Worm (Caenorhabditis elegans) whole organism, L2 larva: ENCODE data around the gene srbc-23.

ENCODE experiments used
- aly-2 ChIP-seq: fragments of 150-350 bp; optimal IDR thresholded peaks from 2 replicates; lab custom pipeline; 2014; ENCODE audit warnings: missing biosample characterization, missing genetic modification characterization
- ama-1 ChIP-seq: fragments of 150-350 bp; optimal IDR thresholded peaks from 2 replicates; lab custom pipeline; 2018; ENCODE audit warnings: inconsistent platforms
- ceh-82 ChIP-seq: fragments of 150-350 bp; optimal IDR thresholded peaks from 2 replicates; lab custom pipeline; 2014; ENCODE audit warnings: missing biosample characterization, missing genetic modification characterization
- crh-2 ChIP-seq: sonication (generic microtip); optimal IDR thresholded peaks from 2 replicates; lab custom pipeline; 2017; ENCODE audit warnings: missing biosample characterization, missing genetic modification characterization
- dmd-4 ChIP-seq: sonication (generic microtip); optimal IDR thresholded peaks from 2 replicates; lab custom pipeline; 2017; ENCODE audit warnings: missing biosample characterization, missing genetic modification characterization
- egl-27 ChIP-seq: sonication (generic microtip); optimal IDR thresholded peaks from 3 replicates; lab custom pipeline; 2017; ENCODE audit warnings: missing biosample characterization, missing genetic modification reagents, missing genetic modification characterization
- lin-11 ChIP-seq: fragments of 150-350 bp; sonication (generic microtip); optimal IDR thresholded peaks from 2 replicates; lab custom pipeline; 2014; ENCODE audit warnings: missing biosample characterization, missing genetic modification characterization, inconsistent platforms, mixed read lengths
- lsy-2 ChIP-seq, 2 experiments: fragments of 150-350 bp in 1 of 2; sonication (generic microtip) in 1 of 2; optimal IDR thresholded peaks; 2 replicates each; lab custom pipeline; 2014 to 2017; ENCODE audit warnings: missing biosample characterization in 2 of 2, missing genetic modification characterization in 2 of 2
- mab-5 ChIP-seq: fragments of 150-350 bp; optimal IDR thresholded peaks from 2 replicates; lab custom pipeline; 2014; ENCODE audit warnings: missing biosample characterization, missing genetic modification characterization
- mbf-1 ChIP-seq: sonication (generic microtip); optimal IDR thresholded peaks from 2 replicates; lab custom pipeline; 2017; ENCODE audit warnings: missing biosample characterization, missing genetic modification characterization
- nhr-11 ChIP-seq: fragments of 150-350 bp; optimal IDR thresholded peaks from 2 replicates; lab custom pipeline; 2014; ENCODE audit warnings: missing biosample characterization, missing genetic modification characterization
- peb-1 ChIP-seq: fragments of 150-350 bp; optimal IDR thresholded peaks from 2 replicates; lab custom pipeline; 2014; ENCODE audit warnings: missing biosample characterization, missing genetic modification characterization
- snpc-4 ChIP-seq: fragments of 150-350 bp; optimal IDR thresholded peaks from 2 replicates; lab custom pipeline; 2014; ENCODE audit warnings: missing biosample characterization, missing genetic modification characterization
- zag-1 ChIP-seq: fragments of 150-350 bp; optimal IDR thresholded peaks from 2 replicates; lab custom pipeline; 2014; ENCODE audit warnings: missing biosample characterization, missing genetic modification characterization

DNA sequence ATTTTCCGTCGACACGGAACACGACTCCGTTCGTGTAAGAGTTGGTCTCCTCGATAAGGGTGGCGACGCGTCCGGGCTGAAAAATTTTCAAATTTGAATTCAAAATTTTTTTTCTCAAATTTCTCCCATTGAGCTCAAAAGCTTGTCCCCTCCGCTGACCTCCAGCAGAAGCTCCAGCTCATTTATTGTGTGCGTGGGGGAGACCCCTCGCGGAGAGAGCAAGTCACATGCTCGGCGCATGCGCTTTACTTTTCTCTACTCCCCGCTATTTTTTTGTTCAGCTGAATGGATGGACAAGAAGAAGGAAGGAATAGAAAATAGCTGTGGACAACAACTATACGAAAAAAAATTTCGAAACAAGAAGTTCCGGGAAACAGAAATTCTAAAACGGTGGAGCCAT is 19.9 kb upstream of the srbc-23 start:
- no peak for TF ChIP-seq nhr-11 (tag; lab: Kevin White, UChicago)
- no peak for TF ChIP-seq ama-1 (lab: Kevin White, UChicago)
- no peak for TF ChIP-seq mbf-1
- peak; percentile 64 for TF ChIP-seq lin-11 (tag; lab: Kevin White, UChicago)
- TF ChIP-seq zag-1: peak; percentile 83
- TF ChIP-seq mab-5: no peak
- no peak for TF ChIP-seq aly-2 (tag; lab: Kevin White, UChicago)
- TF ChIP-seq crh-2 (tag; lab: Kevin White, UChicago): peak; percentile 62
- TF ChIP-seq dmd-4: no peak
- no peak for TF ChIP-seq peb-1 (tag; lab: Kevin White, UChicago)
- TF ChIP-seq egl-27 (tag; lab: Kevin White, UChicago): peak; percentile 11
- no peak for TF ChIP-seq ceh-82 (tag; lab: Kevin White, UChicago)
- TF ChIP-seq lsy-2 (tag; optimal IDR thresholded peaks at IDR 0.05; lab: Kevin White, UChicago): peak in 1 of 2 experiments; percentile 68
- TF ChIP-seq snpc-4: no peak
